Fruit fly (Drosophila melanogaster) whole organism, embryonic: ENCODE results near the gene Dbp21E2.

Experiments
- Abd-B ChIP-seq: fragments of 200-800 bp; sonication (Bioruptor generic); optimal IDR thresholded peaks from 2 replicates; lab custom pipeline; 2018; ENCODE audit warnings: missing biosample characterization, mild to moderate bottlenecking, missing genetic modification characterization, moderate library complexity
- Adf1 ChIP-seq: fragments of 200-800 bp; sonication (Bioruptor generic); IDR thresholded peaks from 2 replicates; pipeline ENCODE4 v1.3.6; 2022; ENCODE audit warnings: missing biosample characterization, missing genetic modification characterization
- CG11398 ChIP-seq: fragments of 200-800 bp; sonication (Bioruptor generic); optimal IDR thresholded peaks from 2 replicates; lab custom pipeline; 2016; ENCODE audit warnings: missing biosample characterization, missing genetic modification characterization
- CG13287 ChIP-seq: fragments of 200-800 bp; sonication (Bioruptor generic); IDR thresholded peaks from 2 replicates; pipeline ENCODE4 v1.3.6; 2022; ENCODE audit warnings: missing biosample characterization, missing genetic modification characterization; ENCODE audit not compliant: partially characterized antibody
- CG14667 ChIP-seq: fragments of 200-800 bp; sonication (Bioruptor generic); IDR thresholded peaks from 2 replicates; pipeline ENCODE4 v1.3.6; 2022; ENCODE audit warnings: missing biosample characterization, missing genetic modification characterization
- CG15479 ChIP-seq: fragments of 200-800 bp; sonication (Bioruptor generic); optimal IDR thresholded peaks from 3 replicates; lab custom pipeline; 2019; ENCODE audit warnings: missing biosample characterization, mild to moderate bottlenecking, missing genetic modification characterization, moderate library complexity
- CG16779 ChIP-seq: fragments of 200-800 bp; sonication (Bioruptor generic); IDR thresholded peaks from 2 replicates; pipeline ENCODE4 v1.3.6; 2022; ENCODE audit warnings: missing biosample characterization, missing genetic modification characterization
- CG17385 ChIP-seq: fragments of 200-800 bp; sonication (Bioruptor generic); optimal IDR thresholded peaks from 3 replicates; lab custom pipeline; 2018; ENCODE audit warnings: missing biosample characterization, mild to moderate bottlenecking, missing genetic modification characterization
- CG18476 ChIP-seq: fragments of 200-800 bp; sonication (Bioruptor generic); optimal IDR thresholded peaks from 2 replicates; lab custom pipeline; 2016; ENCODE audit warnings: missing biosample characterization, mild to moderate bottlenecking, missing genetic modification characterization
- CG18599 ChIP-seq: fragments of 200-800 bp; sonication (Bioruptor generic); optimal IDR thresholded peaks from 3 replicates; lab custom pipeline; 2017; ENCODE audit warnings: missing biosample characterization, missing genetic modification characterization, mild to moderate bottlenecking, moderate library complexity, missing genetic modification reagents
- CG2129 ChIP-seq: fragments of 200-800 bp; sonication (Bioruptor generic); IDR thresholded peaks from 2 replicates; pipeline ENCODE4 v1.3.6; 2022; ENCODE audit warnings: missing biosample characterization, missing genetic modification characterization; ENCODE audit not compliant: partially characterized antibody
- CG31388 ChIP-seq: fragments of 200-800 bp; sonication (Bioruptor generic); optimal IDR thresholded peaks from 2 replicates; lab custom pipeline; 2016; ENCODE audit warnings: missing biosample characterization, missing genetic modification characterization
- CG4328 ChIP-seq: fragments of 200-800 bp; sonication (Bioruptor generic); optimal IDR thresholded peaks from 3 replicates; lab custom pipeline; 2017; ENCODE audit warnings: missing biosample characterization, missing genetic modification reagents, missing genetic modification characterization
- CG5953 ChIP-seq: fragments of 200-800 bp; sonication (Bioruptor generic); IDR thresholded peaks from 2 replicates; pipeline ENCODE4 v1.3.6; 2022; ENCODE audit warnings: missing biosample characterization, missing genetic modification characterization
- CG7372 ChIP-seq: fragments of 200-800 bp; sonication (Bioruptor generic); IDR thresholded peaks from 2 replicates; pipeline ENCODE4 v1.3.6; 2022; ENCODE audit warnings: missing biosample characterization, missing genetic modification characterization
- CG9215 ChIP-seq: fragments of 200-800 bp; sonication (Bioruptor generic); IDR thresholded peaks from 2 replicates; pipeline ENCODE4 v1.3.6; 2022; ENCODE audit warnings: missing biosample characterization, missing genetic modification characterization
- D19B ChIP-seq: fragments of 200-800 bp; sonication (Bioruptor generic); optimal IDR thresholded peaks from 2 replicates; lab custom pipeline; 2017; ENCODE audit warnings: missing biosample characterization, mild to moderate bottlenecking, missing genetic modification characterization
- Doc3 ChIP-seq: fragments of 200-800 bp; sonication (Bioruptor generic); IDR thresholded peaks from 3 replicates; pipeline ENCODE4 v1.3.6; 2022; ENCODE audit warnings: missing biosample characterization, missing genetic modification characterization; ENCODE audit not compliant: partially characterized antibody
- E2f2 ChIP-seq: fragments of 200-800 bp; sonication (Bioruptor generic); IDR thresholded peaks from 2 replicates; pipeline ENCODE4 v1.3.6; 2022; ENCODE audit warnings: missing biosample characterization, missing genetic modification characterization
- Fer2 ChIP-seq: fragments of 200-800 bp; sonication (Bioruptor generic); optimal IDR thresholded peaks from 2 replicates; lab custom pipeline; 2018; ENCODE audit warnings: missing biosample characterization, mild to moderate bottlenecking, missing genetic modification characterization, moderate library complexity
- Hmx ChIP-seq: fragments of 200-800 bp; sonication (Bioruptor generic); optimal IDR thresholded peaks from 2 replicates; lab custom pipeline; 2016; ENCODE audit warnings: missing biosample characterization, missing genetic modification characterization
- NK7.1 ChIP-seq: fragments of 200-800 bp; sonication (Bioruptor generic); optimal IDR thresholded peaks from 3 replicates; lab custom pipeline; 2016; ENCODE audit warnings: missing biosample characterization, missing genetic modification characterization
- Opbp ChIP-seq: fragments of 200-800 bp; sonication (Bioruptor generic); IDR thresholded peaks from 3 replicates; pipeline ENCODE4 v1.3.6; 2022; ENCODE audit warnings: missing biosample characterization, missing genetic modification characterization; ENCODE audit not compliant: partially characterized antibody
- Rfx ChIP-seq: fragments of 200-800 bp; sonication (Bioruptor generic); IDR thresholded peaks from 2 replicates; pipeline ENCODE4 v1.3.6; 2022; ENCODE audit warnings: missing biosample characterization, missing genetic modification characterization
- Rx ChIP-seq: fragments of 200-800 bp; sonication (Bioruptor generic); IDR thresholded peaks from 2 replicates; pipeline ENCODE4 v1.3.6; 2022; ENCODE audit warnings: missing biosample characterization, missing genetic modification characterization
- Sry-β ChIP-seq: fragments of 200-800 bp; sonication (Bioruptor generic); optimal IDR thresholded peaks from 2 replicates; lab custom pipeline; 2018; ENCODE audit warnings: missing biosample characterization, mild to moderate bottlenecking, missing genetic modification characterization, moderate library complexity
- Usf ChIP-seq: fragments of 200-800 bp; sonication (Bioruptor generic); optimal IDR thresholded peaks from 2 replicates; lab custom pipeline; 2017; ENCODE audit warnings: missing genotype, missing biosample characterization, missing genetic modification characterization
- Xbp1 ChIP-seq: fragments of 200-800 bp; sonication (Bioruptor generic); optimal IDR thresholded peaks from 3 replicates; lab custom pipeline; 2016; ENCODE audit warnings: missing biosample characterization, mild to moderate bottlenecking, missing genetic modification characterization
- Xrp1 ChIP-seq: fragments of 200-800 bp; sonication (Bioruptor generic); IDR thresholded peaks from 2 replicates; pipeline ENCODE4 v1.3.6; 2022; ENCODE audit warnings: missing biosample characterization, missing genetic modification characterization
- abd-A ChIP-seq: fragments of 200-800 bp; sonication (Bioruptor generic); optimal IDR thresholded peaks from 3 replicates; lab custom pipeline; 2019; ENCODE audit warnings: missing biosample characterization, mild to moderate bottlenecking, missing genetic modification characterization, moderate library complexity
- bsh ChIP-seq, 2 experiments: fragments of 200-800 bp; sonication (Bioruptor generic); optimal IDR thresholded peaks; 2 replicates each; lab custom pipeline; 2017 to 2018; ENCODE audit warnings: mild to moderate bottlenecking in 2 of 2, missing biosample characterization in 2 of 2, missing genetic modification characterization in 2 of 2, moderate library complexity in 1 of 2
- cad ChIP-seq: fragments of >200 bp; optimal IDR thresholded peaks from 2 replicates; lab custom pipeline; 2017; ENCODE audit warnings: missing biosample characterization, missing genetic modification characterization
- caup ChIP-seq: fragments of 200-800 bp; sonication (Bioruptor generic); optimal IDR thresholded peaks from 3 replicates; lab custom pipeline; 2017; ENCODE audit warnings: missing biosample characterization, mild to moderate bottlenecking, missing genetic modification characterization, moderate library complexity; ENCODE audit not compliant: severe bottlenecking
- chn ChIP-seq: fragments of 200-800 bp; sonication (Bioruptor generic); optimal IDR thresholded peaks from 2 replicates; lab custom pipeline; 2016; ENCODE audit warnings: missing biosample characterization, missing genetic modification characterization
- crp ChIP-seq, 2 experiments: fragments of 200-800 bp; sonication (Bioruptor generic); optimal IDR thresholded peaks; 2 replicates in 1 of 2; 3 replicates in 1 of 2; lab custom pipeline; 2017; ENCODE audit warnings: missing biosample characterization in 2 of 2, missing genetic modification characterization in 2 of 2, mild to moderate bottlenecking in 1 of 2, moderate library complexity in 1 of 2
- dm ChIP-seq: fragments of 200-800 bp; sonication (Bioruptor generic); optimal IDR thresholded peaks from 3 replicates; lab custom pipeline; 2016; ENCODE audit warnings: missing biosample characterization, missing genetic modification characterization
- fd102C ChIP-seq: fragments of 200-800 bp; sonication (Bioruptor generic); optimal IDR thresholded peaks from 2 replicates; lab custom pipeline; 2018; ENCODE audit warnings: missing biosample characterization, mild to moderate bottlenecking, missing genetic modification characterization, moderate library complexity
- gsb ChIP-seq: fragments of 200-800 bp; sonication (Bioruptor generic); IDR thresholded peaks from 2 replicates; pipeline ENCODE4 v1.3.6; 2022; ENCODE audit warnings: missing biosample characterization, missing genetic modification characterization
- gsb-n ChIP-seq: fragments of 200-800 bp; sonication (Bioruptor generic); optimal IDR thresholded peaks from 3 replicates; lab custom pipeline; 2018; ENCODE audit warnings: missing biosample characterization, mild to moderate bottlenecking, missing genetic modification characterization
- lmd ChIP-seq: fragments of 200-800 bp; sonication (Bioruptor generic); IDR thresholded peaks from 2 replicates; pipeline ENCODE4 v1.3.6; 2022; ENCODE audit warnings: missing biosample characterization, missing genetic modification characterization
- lov ChIP-seq, 2 experiments: fragments of 200-800 bp in 1 of 2; fragments of >200 bp in 1 of 2; sonication (Bioruptor generic) in 1 of 2; IDR thresholded peaks in 1 of 2; optimal IDR thresholded peaks in 1 of 2; 2 replicates in 1 of 2; 3 replicates in 1 of 2; pipeline versions ENCODE4 v1.3.6 to Lab custom; 2017 to 2022; ENCODE audit warnings: missing biosample characterization in 1 of 2, missing genetic modification characterization in 1 of 2
- nerfin-1 ChIP-seq: fragments of 200-800 bp; sonication (Bioruptor generic); optimal IDR thresholded peaks from 3 replicates; lab custom pipeline; 2019; ENCODE audit warnings: missing biosample characterization, mild to moderate bottlenecking, missing genetic modification characterization, moderate library complexity
- p53 ChIP-seq: fragments of 200-800 bp; sonication (Bioruptor generic); optimal IDR thresholded peaks from 2 replicates; lab custom pipeline; 2016; ENCODE audit warnings: missing biosample characterization, missing genetic modification characterization
- prd ChIP-seq, 3 experiments: fragments of >200 bp in 2 of 3; fragments of 200-800 bp in 1 of 3; sonication (Bioruptor generic) in 1 of 3; optimal IDR thresholded peaks in 2 of 3; IDR thresholded peaks in 1 of 3; 2 replicates in 2 of 3; 3 replicates in 1 of 3; pipeline versions ENCODE4 v1.3.6 to Lab custom; 2017 to 2022; ENCODE audit warnings: missing biosample characterization in 1 of 3, missing genetic modification characterization in 1 of 3
- sens-2 ChIP-seq: fragments of 200-800 bp; sonication (Bioruptor generic); IDR thresholded peaks from 2 replicates; pipeline ENCODE4 v1.3.6; 2022; ENCODE audit warnings: missing biosample characterization, missing genetic modification characterization
- shn ChIP-seq: fragments of 200-800 bp; sonication (Bioruptor generic); optimal IDR thresholded peaks from 3 replicates; lab custom pipeline; 2016; ENCODE audit warnings: missing biosample characterization, missing genetic modification characterization
- so ChIP-seq: fragments of 200-800 bp; sonication (Bioruptor generic); IDR thresholded peaks from 3 replicates; pipeline ENCODE4 v1.3.6; 2022; ENCODE audit warnings: missing biosample characterization, missing genetic modification characterization
- tx ChIP-seq: fragments of 200-800 bp; sonication (Bioruptor generic); optimal IDR thresholded peaks from 2 replicates; lab custom pipeline; 2016; ENCODE audit warnings: missing biosample characterization, missing genetic modification characterization
- zfh1 ChIP-seq: fragments of 200-800 bp; sonication (Bioruptor generic); IDR thresholded peaks from 3 replicates; pipeline ENCODE4 v1.3.6; 2022; ENCODE audit warnings: missing biosample characterization, missing genetic modification characterization

Dbp21E2 gene

DNA sequence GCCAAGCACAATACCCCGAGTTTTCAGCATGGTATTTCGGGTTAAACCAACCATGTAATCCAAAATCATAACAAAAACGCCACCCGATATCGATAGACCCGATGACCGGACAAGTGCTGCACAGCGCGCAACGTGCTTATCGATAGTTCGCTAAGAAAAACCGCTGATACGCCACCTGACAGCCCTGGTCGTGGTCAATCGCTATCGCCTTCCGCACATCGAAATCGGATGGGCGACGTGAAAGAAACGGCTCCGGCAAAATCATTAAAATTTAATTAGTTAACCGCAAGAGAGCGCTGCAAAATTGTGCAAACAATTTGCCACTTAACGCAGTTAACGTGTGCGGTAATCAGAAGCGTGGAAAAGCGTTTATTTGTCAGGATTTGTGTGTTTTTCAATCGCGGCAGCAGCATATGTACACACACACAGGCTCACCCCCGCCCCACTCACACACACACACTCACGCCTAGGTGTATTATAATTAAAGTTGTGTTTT, 14.4 kb downstream of the Dbp21E2 start, which contains the start of the genes CG3862 and dock (continued):
- TF ChIP-seq CG4328 (GFP tag; lab: Kevin White, UChicago) (peak; percentile 25), Abd-B (peak; percentile 39), CG18476 (GFP tag; lab: Kevin White, UChicago) (no peak), D19B (no peak), NK7.1 (GFP tag; lab: Kevin White, UChicago) (peak; percentile 58), shn (GFP tag; lab: Kevin White, UChicago) (peak; percentile 19), sens-2 (GFP tag; lab: Robert Waterston, UW) (no peak), gsb-n (tag; lab: Kevin White, UChicago) (peak; percentile 19), abd-A (tag; lab: Kevin White, UChicago) (no peak), CG11398 (GFP tag; lab: Kevin White, UChicago) (peak; percentile 51), CG2129 (peak; percentile 71), fd102C (GFP tag; lab: Kevin White, UChicago) (no peak), CG31388 (no peak), CG14667 (GFP tag; lab: Robert Waterston, UW) (no peak), crp (GFP tag; optimal IDR thresholded peaks at IDR 0.05; lab: Kevin White, UChicago) (peak in 1 of 2 experiments; percentile 60), so (peak; percentile 13; the same call in 1 of the 3 replicates), CG9215 (GFP tag; lab: Robert Waterston, UW) (no peak), Rx (GFP tag; lab: Robert Waterston, UW) (0 out of 2 replicates have a peak, but pooled peaks have one; percentile 21), Hmx (GFP tag; lab: Kevin White, UChicago) (no peak), gsb (GFP tag; lab: Robert Waterston, UW) (no peak), Usf (GFP tag; lab: Kevin White, UChicago) (no peak), Xbp1 (GFP tag; lab: Kevin White, UChicago) (peak; percentile 50), caup (peak; percentile 65), nerfin-1 (tag; lab: Kevin White, UChicago) (peak; percentile 6), CG15479 (GFP tag; lab: Kevin White, UChicago) (peak; percentile 15), dm (GFP tag; lab: Kevin White, UChicago) (peak; percentile 66), Rfx (GFP tag; lab: Robert Waterston, UW) (peak; percentile 71), Fer2 (tag; lab: Kevin White, UChicago) (no peak), Doc3 (GFP tag; lab: Robert Waterston, UW) (peak; percentile 84), E2f2 (GFP tag; lab: Robert Waterston, UW) (peak; percentile 77), tx (GFP tag; lab: Kevin White, UChicago) (peak; percentile 46), cad (GFP tag; lab: Kevin White, UChicago) (no peak), CG5953 (GFP tag; lab: Robert Waterston, UW) (no peak), chn (GFP tag; lab: Kevin White, UChicago) (peak; percentile 62), Sry-β (peak; percentile 85), prd (optimal IDR thresholded peaks at IDR 0.05; lab: Kevin White, UChicago) (no peak), prd (GFP tag; IDR thresholded peaks at IDR 0.05; lab: Robert Waterston, UW) (peak; percentile 54), Adf1 (no peak), lmd (GFP tag; lab: Robert Waterston, UW) (peak; percentile 28; the same call in 1 of the 2 replicates), zfh1 (GFP tag; lab: Robert Waterston, UW) (peak; percentile 61; the same call in 1 of the 3 replicates), Opbp (GFP tag; lab: Robert Waterston, UW) (peak; percentile 97), CG7372 (GFP tag; lab: Robert Waterston, UW) (no peak), lov (optimal IDR thresholded peaks at IDR 0.05; lab: Kevin White, UChicago) (no peak), lov (GFP tag; IDR thresholded peaks at IDR 0.05; lab: Robert Waterston, UW) (0 out of 3 replicates have a peak, but pooled peaks have one; percentile 41), CG17385 (peak; percentile 21), CG16779 (no peak), CG18599 (peak; percentile 45), bsh (GFP tag; optimal IDR thresholded peaks at IDR 0.05; lab: Kevin White, UChicago) (peak; percentile 7 to 46), CG13287 (GFP tag; lab: Robert Waterston, UW) (peak; percentile 96), Xrp1 (GFP tag; lab: Robert Waterston, UW) (peak; percentile 45; the same call in 1 of the 2 replicates), p53 (peak; percentile 69)
